Worm (Caenorhabditis elegans) whole organism, L2 larva: ENCODE data around the gene F32A5.8.

Experiments
- blmp-1 ChIP-seq: sonication (generic microtip); optimal IDR thresholded peaks from 2 replicates; lab custom pipeline; 2017; ENCODE audit warnings: missing genetic modification characterization, mild to moderate bottlenecking, missing compliant biosample characterization, antibody characterized with exemption, moderate library complexity; ENCODE audit not compliant: insufficient read depth
- ceh-82 ChIP-seq: fragments of 150-350 bp; optimal IDR thresholded peaks from 2 replicates; lab custom pipeline; 2014; ENCODE audit warnings: missing biosample characterization, missing genetic modification characterization
- fos-1 ChIP-seq: fragments of 150-350 bp; optimal IDR thresholded peaks from 2 replicates; lab custom pipeline; 2014; ENCODE audit warnings: missing biosample characterization, missing genetic modification characterization
- lin-13 ChIP-seq: fragments of 150-350 bp; optimal IDR thresholded peaks from 2 replicates; lab custom pipeline; 2014; ENCODE audit warnings: missing biosample characterization, missing genetic modification reagents, missing genetic modification characterization
- nhr-10 ChIP-seq: sonication (generic microtip); optimal IDR thresholded peaks from 2 replicates; lab custom pipeline; 2017; ENCODE audit warnings: missing biosample characterization, missing genetic modification characterization
- nhr-11 ChIP-seq: fragments of 150-350 bp; optimal IDR thresholded peaks from 2 replicates; lab custom pipeline; 2014; ENCODE audit warnings: missing biosample characterization, missing genetic modification characterization
- nhr-77 ChIP-seq: fragments of 150-350 bp; optimal IDR thresholded peaks from 2 replicates; lab custom pipeline; 2014; ENCODE audit warnings: missing biosample characterization, missing genetic modification characterization
- peb-1 ChIP-seq: fragments of 150-350 bp; optimal IDR thresholded peaks from 2 replicates; lab custom pipeline; 2014; ENCODE audit warnings: missing biosample characterization, missing genetic modification characterization
- skn-1 ChIP-seq: sonication (generic microtip); optimal IDR thresholded peaks from 2 replicates; lab custom pipeline; 2017; ENCODE audit warnings: missing biosample characterization, missing genetic modification characterization
- snpc-4 ChIP-seq: fragments of 150-350 bp; optimal IDR thresholded peaks from 2 replicates; lab custom pipeline; 2014; ENCODE audit warnings: missing biosample characterization, missing genetic modification characterization
- unc-62 ChIP-seq: fragments of 150-350 bp; optimal IDR thresholded peaks from 2 replicates; lab custom pipeline; 2014; ENCODE audit warnings: missing biosample characterization, missing genetic modification reagents, missing genetic modification characterization
- ztf-4 ChIP-seq: fragments of 150-350 bp; optimal IDR thresholded peaks from 2 replicates; lab custom pipeline; 2014; ENCODE audit warnings: missing biosample characterization, missing genetic modification characterization

- TF ChIP-seq fos-1 (tag; lab: Kevin White, UChicago): no peak
- no peak for TF ChIP-seq nhr-10
- TF ChIP-seq blmp-1 (tag; lab: Kevin White, UChicago): no peak
- TF ChIP-seq ceh-82 (tag; lab: Kevin White, UChicago): no peak
- TF ChIP-seq lin-13 (GFP tag; lab: Kevin White, UChicago): no peak
- TF ChIP-seq snpc-4 (tag; lab: Kevin White, UChicago): no peak
- no peak for TF ChIP-seq ztf-4 (tag; lab: Kevin White, UChicago)
- TF ChIP-seq nhr-11 (tag; lab: Kevin White, UChicago): no peak
- no peak for TF ChIP-seq nhr-77 (tag; lab: Kevin White, UChicago)
- TF ChIP-seq skn-1: no peak
- no peak for TF ChIP-seq unc-62 (GFP tag; lab: Kevin White, UChicago)
- TF ChIP-seq peb-1 (tag; lab: Kevin White, UChicago): no peak
Observed at ce11 chrII:7228646-7229200, 27.2 kb upstream of the F32A5.8 start, which contains the start of gene F32A5.4.
